Fruit fly (Drosophila melanogaster): ENCODE measurements around the gene HDAC4.
A peak's percentile ranks its signal among the peaks of the same experiment; 100 is the strongest.

The HDAC4 gene

DNA sequence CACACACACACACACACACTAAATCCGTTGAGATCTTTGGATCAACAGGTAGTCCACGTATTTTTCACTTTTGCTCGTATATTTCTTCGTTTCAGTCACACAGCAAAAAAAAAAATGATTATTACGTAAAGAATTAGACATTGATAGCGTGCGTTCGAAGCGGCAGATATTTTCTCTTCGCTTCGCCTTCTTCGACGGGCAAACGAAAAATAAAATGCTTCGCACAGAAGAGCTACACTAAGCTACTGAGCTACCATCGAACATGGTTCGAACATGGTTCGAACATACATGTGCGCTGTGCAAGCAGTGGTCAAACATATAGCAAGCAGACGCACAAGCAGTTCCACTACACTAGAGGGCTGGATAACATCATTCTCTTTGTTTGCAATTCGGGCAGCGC lies 28.5 kb downstream of the HDAC4 start:
- no peak for TF ChIP-seq noc (tag; optimal IDR thresholded peaks at IDR 0.05)

DNA sequence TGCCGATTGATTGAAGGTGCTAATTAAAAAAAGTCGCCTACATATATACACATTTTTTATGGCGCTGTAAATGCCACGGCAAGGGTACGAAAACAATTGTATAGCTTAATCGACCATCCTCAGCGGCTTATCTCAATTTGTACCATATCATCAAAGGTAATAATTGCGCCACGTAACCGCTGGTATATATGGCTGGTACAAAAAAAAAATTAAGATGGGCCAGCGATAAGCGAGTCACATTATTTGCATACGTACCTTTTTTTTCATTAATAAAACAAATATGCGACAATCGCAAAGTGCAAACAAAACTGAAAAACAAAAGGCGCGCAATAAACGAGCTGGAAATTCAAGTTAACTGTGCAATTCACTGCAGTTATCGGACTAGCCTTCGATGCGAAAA lies 31.0 kb downstream of the HDAC4 start:
- no peak for TF ChIP-seq noc (tag; optimal IDR thresholded peaks at IDR 0.05)

DNA sequence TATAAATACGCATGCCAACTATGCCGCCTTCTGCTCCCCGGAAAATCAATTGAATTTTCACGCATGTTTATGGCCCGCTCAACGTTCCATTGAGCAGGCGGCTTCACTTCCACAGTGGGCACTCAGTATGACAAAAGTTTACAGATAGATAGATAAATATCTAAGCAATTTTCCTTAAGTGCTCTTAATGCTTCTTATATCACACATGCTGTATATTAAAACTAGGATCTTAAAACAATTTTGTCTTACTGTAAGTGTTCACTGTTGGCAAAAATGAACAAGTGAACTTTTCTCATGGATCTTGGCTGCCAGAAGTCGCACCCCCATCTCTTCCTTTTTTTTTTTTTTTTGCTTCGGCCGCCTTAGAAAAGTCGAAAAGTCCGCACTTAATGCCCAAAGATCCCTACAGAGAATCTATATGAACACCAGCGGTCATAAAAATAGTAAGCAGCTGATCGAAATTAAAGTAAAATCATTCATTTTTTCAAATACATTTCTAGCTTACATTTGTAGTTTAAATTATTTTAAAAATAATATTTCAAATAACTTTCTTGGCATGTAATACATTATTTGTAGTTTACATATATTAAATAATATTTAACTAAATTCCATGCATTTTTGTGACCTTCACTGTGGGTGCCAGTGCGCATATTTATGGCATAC lies 32.2 kb downstream of the HDAC4 start:
- TF ChIP-seq noc (tag; optimal IDR thresholded peaks at IDR 0.05) = peak; percentile 1

DNA sequence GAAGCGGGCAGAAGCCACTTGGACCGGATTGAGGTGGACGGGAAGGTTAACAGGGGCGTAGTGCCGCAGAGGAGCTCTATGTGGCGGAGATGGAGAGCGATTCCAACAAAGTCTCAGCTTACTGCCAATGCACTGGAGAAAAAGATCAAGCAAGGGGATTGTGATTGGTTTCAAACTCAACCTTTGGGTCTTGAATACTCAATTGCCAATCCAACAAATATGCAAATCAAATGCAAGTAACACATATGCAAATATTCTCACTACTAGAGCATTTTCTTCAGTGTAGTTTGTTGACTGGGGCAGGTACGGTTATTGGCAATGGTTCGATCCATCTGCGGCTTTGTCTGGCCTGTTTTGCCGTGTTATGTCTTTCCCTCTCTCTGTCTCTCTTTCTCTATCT lies 34.1 kb downstream of the HDAC4 start:
- peak; percentile 86 for TF ChIP-seq noc (tag; optimal IDR thresholded peaks at IDR 0.05)

DNA sequence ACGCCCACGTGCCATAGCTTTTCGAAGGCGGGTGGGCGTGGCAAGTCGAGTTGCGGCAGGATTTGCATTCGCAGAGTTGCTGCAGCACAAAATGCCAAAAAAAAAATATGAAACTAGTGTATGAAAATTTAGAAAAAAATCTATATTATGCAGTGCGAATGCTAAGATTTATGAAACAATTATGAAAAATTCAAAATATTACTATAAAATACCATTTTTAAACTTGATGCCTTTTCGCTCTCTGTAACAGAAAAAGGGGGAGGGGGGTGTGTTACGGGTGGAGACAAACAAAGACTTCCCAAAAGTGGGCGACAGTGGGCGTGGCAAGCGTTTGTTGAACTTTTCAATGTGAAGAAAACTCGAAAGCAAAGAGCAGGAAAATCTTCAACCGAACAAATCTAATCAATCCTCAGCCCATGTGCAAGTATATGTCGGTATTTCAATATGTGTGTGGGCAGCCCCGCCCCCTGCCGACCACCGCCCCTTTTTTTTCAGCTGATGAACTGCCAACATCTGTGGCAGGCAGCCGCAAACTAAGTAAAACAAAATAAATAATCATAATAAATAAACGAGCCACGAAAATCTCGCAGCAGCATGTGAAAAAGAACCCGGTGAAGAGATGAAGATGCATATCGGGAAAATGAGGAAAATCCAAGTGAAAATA lies 35.6 kb downstream of the HDAC4 start:
- no peak for TF ChIP-seq noc (tag; optimal IDR thresholded peaks at IDR 0.05)

DNA sequence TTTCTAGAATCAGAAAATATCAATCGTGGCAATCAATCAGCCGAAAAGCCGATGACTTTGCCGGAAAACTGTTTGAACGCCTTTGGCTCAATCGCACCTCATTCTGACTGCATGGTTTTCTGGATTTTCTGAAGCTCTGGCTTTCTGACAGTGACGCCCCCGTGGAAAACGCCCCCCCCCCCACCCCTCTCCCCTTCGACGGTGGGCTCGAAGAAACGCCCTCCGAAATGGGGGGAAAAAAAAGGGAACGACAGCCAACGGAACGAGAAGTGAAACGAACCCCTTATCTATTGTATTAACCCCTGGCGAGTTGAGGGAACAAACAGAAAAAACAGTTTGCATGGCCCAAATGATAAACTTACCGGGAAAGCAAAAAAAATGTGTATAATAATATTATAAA lies 36.9 kb downstream of the HDAC4 start:
- TF ChIP-seq noc (tag; optimal IDR thresholded peaks at IDR 0.05) = no peak

DNA sequence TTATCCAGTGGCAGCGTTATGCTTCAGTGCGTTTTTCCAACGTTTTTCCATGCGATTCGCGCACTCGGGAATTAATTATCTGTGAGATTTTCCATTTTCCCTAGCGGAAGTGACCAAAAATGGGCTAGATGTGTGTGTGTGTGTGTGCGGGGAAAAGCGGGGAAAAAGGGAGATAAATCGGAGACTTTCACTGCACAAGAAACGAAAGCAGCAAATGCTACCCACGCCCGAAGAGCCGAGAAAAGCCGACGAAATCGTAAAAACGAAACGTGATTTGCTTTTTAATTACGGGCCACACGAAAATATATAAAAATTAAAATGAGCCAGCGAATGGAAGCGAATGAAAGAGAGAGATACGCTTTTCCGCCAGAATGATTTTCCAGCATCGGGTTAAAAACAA lies 37.6 kb downstream of the HDAC4 start:
- no peak for TF ChIP-seq noc (tag; optimal IDR thresholded peaks at IDR 0.05)

DNA sequence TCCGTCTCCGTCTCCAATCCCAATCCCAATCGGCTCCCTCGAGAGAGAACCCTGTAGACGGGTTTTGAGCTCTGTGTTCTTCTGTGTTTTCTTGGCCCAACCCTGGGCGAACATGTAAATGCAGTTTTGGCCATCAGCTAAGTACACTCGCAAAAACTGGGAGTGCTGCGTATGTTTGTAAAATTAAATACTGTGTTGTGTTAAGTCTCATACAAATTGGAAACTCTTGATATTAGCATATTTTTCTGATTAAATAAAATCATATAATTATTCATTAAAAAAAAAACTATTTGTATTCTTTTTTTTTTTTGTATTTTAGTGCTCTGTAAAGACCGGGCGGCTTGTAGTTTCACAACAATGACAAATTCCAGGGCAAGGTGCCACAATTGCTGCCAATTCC lies 39.7 kb downstream of the HDAC4 start:
- TF ChIP-seq noc (tag; optimal IDR thresholded peaks at IDR 0.05) = no peak

DNA sequence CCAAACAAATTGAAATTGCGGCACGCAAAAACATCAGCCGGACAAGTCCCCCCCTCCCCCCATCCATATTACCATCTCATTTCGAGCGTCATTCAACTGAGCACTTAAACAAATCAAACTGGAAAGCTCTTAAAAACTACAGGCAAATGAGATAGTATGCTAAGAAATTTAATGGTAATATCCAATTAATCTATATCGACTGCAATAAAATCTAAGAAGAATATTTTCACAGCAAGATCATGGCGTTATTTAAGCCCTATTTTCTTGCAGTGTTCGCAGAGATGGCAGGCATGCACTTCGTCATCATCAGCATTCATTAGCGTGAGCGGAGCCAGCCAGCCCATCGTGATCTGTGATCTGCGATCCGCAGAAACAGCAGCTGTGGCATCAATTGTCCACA lies 41.0 kb downstream of the HDAC4 start:
- no peak for TF ChIP-seq noc (tag; optimal IDR thresholded peaks at IDR 0.05)

DNA sequence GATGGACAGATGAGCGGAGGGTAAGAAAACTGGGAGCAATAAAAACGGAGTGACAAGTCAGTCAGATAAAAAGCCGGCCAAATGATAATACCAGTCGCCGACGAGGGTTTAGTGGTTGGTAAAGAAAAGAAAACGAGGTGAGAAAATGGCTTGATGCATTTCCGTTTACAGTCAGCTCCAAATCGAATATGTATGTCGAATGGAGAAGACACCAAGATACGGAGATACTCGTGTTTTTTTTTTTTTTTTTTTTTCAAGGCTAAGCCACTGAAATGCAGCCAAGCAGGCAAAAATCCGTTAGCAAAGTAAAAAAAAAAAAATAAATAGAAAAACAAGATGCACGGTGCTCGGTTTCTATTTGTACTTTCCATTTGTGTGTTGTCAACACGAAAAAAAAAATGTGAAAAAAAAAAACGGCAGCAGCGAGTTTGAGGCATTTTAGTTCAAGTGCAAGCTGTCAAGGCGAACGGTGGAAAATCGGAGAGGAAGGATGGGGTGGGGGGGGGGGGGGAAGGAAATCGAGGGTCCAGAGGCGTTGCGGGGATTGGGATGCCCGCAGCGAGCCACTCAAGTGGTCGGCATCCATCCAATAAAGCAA lies 41.6 kb downstream of the HDAC4 start:
- no peak for TF ChIP-seq noc (tag; optimal IDR thresholded peaks at IDR 0.05)

DNA sequence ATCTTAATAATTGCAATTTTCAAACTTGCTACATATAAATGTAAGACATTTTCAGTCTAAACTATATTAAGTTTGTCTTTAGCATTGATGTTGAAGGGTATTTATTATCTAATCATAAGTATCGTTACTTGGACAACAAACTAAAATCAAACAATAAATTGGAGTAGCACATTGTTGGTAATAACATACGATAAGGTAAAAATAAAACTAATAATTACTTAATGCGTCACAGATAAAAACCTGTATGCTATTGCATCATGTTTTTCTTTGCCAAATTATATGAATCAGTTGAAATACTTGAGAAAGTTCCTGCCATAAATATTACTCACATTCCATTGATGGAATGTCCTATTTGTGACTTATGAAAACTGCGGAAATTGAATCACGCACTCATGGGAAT lies 44.6 kb downstream of the HDAC4 start:
- TF ChIP-seq noc (tag; optimal IDR thresholded peaks at IDR 0.05) = no peak

DNA sequence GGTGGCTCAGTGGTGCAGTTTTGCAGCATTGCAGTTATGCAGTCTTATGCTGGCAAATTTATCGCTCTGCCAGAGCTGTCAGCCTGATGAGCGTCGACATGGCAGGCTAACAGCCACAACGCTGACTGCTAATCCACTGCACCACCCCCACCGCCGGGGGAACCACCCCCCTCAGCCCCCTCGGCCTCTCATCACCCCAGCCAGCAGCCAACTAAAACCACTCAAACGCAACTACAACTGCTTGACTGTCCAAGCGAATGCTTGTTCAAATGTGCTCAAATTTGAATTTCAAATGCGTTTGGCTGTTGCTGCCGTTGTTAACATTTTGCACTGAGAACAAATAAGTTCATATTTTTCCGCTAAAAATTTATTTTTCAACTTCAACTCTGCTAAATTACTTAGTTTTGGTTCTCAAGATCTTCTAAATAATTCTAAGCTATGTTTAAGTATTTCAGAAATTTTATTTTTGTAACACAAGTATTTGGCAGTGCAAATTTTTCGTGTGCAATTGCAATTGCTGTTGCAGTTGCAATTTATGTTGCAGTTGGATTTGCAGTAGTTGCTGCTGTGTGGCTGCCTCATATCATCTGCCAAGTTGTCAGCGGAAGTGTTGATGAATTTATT lies 47.0 kb downstream of the HDAC4 start:
- no peak for TF ChIP-seq noc (tag; optimal IDR thresholded peaks at IDR 0.05)

DNA sequence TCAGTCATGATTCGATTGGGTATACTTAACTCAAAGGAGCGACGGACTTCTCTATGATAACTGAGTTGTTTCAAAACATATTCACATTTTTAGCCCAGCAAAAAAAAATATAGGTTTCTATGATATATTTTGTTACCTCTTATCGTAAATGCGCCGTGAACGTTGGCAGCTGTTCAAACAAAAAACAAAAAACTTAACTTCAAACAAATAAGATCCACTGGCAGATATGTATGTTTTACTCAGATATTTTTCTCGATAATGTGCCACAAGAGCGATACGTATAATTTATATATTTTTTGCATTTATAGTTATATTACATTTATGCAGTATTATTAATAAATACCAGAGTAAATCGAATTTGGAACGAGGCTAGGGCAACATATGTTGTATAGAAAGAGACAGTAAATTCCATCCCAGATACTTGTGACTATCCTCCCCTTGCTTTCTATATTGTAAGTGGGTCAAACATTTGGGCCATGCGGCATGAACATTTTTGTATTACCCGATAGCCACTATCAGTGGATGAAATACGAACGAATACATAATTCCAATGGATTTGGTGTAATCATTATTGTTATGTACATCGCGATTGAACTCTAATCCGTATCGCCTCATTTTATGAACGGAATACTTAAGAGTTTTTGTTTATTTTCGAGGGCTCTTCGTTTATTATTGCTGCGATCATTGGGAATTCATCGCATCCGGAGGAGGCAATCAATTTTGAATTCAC lies 48.8 kb downstream of the HDAC4 start, which contains the start of gene CG32639:
Gene CG32639, minus strand, starts transcription at position 51 of the 730 bp plus-strand sequence.
- TF ChIP-seq noc (tag; optimal IDR thresholded peaks at IDR 0.05) = no peak

DNA sequence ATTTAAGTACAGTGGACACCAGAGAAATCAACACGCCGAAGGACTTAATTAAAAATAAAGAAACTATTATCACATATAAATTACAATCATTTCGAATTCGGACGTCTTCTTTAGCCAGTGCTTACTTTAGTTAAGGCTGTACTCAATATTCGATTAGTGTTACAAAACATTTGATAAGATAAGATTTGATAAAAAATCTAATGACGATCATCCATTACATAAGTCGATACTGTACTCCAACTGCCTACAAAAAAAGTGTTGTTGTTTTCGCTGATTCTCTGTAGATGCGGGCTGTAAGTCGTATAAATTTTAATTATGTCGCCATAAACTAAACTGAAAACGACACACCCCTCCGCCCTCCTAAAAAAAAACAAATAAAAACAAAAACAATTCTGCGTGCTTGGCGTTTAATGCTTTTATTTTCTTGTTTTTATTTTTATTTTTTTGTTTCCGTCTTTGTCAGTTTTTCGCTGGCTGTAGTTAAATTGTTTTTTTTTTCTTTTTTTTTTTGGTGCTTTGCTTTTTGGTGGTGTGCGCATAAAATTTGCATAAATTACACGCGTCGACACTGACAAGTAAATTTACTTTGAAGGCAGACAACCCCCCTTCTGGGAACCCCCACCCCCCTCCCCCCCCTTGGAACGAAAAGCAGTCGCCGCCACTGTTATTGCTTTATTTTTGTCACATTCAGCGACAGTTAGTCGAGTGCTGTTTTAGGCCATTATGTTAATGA lies 50.5 kb downstream of the HDAC4 start:
- TF ChIP-seq noc (tag; optimal IDR thresholded peaks at IDR 0.05) = no peak
